Worm (Caenorhabditis elegans) whole organism, L4 larva: ENCODE data around the gene F16G10.7.

Source experiments
- R02D3.7 ChIP-seq: fragments of 150-350 bp; sonication (generic microtip); optimal IDR thresholded peaks from 3 replicates; lab custom pipeline; 2014; ENCODE audit warnings: missing biosample characterization, missing genetic modification characterization
- T20F7.1 ChIP-seq: fragments of 200-800 bp; sonication (Bioruptor generic); optimal IDR thresholded peaks from 2 replicates; lab custom pipeline; 2018; ENCODE audit warnings: mild to moderate bottlenecking, missing genetic modification characterization, missing compliant biosample characterization
- Y48G9A.11 ChIP-seq: fragments of 200-800 bp; sonication (Bioruptor generic); IDR thresholded peaks from 2 replicates; pipeline ENCODE4 v1.3.6; 2022; ENCODE audit warnings: missing genetic modification reagents, missing genetic modification characterization, missing compliant biosample characterization
- Y5F2A.4 ChIP-seq: fragments of 200-800 bp; sonication (Bioruptor generic); optimal IDR thresholded peaks from 2 replicates; lab custom pipeline; 2018; ENCODE audit warnings: mild to moderate bottlenecking, missing genetic modification characterization, missing compliant biosample characterization
- Y75B8A.6 ChIP-seq: fragments of 200-800 bp; sonication (Bioruptor generic); IDR thresholded peaks from 2 replicates; pipeline ENCODE4 v1.3.6; 2022; ENCODE audit warnings: missing genetic modification reagents, missing genetic modification characterization, missing compliant biosample characterization
- ZK337.2 ChIP-seq: fragments of 200-800 bp; sonication (Bioruptor generic); IDR thresholded peaks from 2 replicates; pipeline ENCODE4 v1.3.6; 2022; ENCODE audit warnings: missing genetic modification reagents, missing genetic modification characterization, missing compliant biosample characterization
- aha-1 ChIP-seq: fragments of 150-350 bp; peaks from one replicate; lab custom pipeline; 2014; ENCODE audit warnings: missing biosample characterization, missing genetic modification characterization
- attf-4 ChIP-seq: sonication (generic microtip); optimal IDR thresholded peaks from 3 replicates; lab custom pipeline; 2017; ENCODE audit warnings: missing biosample characterization, missing genetic modification characterization
- ceh-44 ChIP-seq: fragments of 200-800 bp; sonication (Bioruptor generic); IDR thresholded peaks from 2 replicates; pipeline ENCODE4 v1.3.6; 2022; ENCODE audit warnings: missing genetic modification reagents, missing genetic modification characterization, missing compliant biosample characterization
- ces-1 ChIP-seq: fragments of 150-350 bp; sonication (generic microtip); optimal IDR thresholded peaks from 4 replicates; lab custom pipeline; 2014; ENCODE audit warnings: missing biosample characterization, missing genetic modification reagents, missing genetic modification characterization
- daf-16 ChIP-seq, 3 experiments: sonication (generic microtip); optimal IDR thresholded peaks; 2 replicates each; lab custom pipeline; 2016 to 2017; ENCODE audit warnings: missing genetic modification characterization in 3 of 3, missing genetic modification reagents in 3 of 3, mild to moderate bottlenecking in 2 of 3, missing compliant biosample characterization in 2 of 3, missing biosample characterization in 1 of 3, moderate library complexity in 1 of 3
- dmd-9 ChIP-seq: fragments of 200-800 bp; sonication (Bioruptor generic); IDR thresholded peaks from 2 replicates; pipeline ENCODE4 v1.3.6; 2022; ENCODE audit warnings: missing genetic modification reagents, missing genetic modification characterization, missing compliant biosample characterization
- dpl-1 ChIP-seq: fragments of 150-350 bp; optimal IDR thresholded peaks from 2 replicates; lab custom pipeline; 2014; ENCODE audit warnings: missing biosample characterization, missing genetic modification reagents, missing genetic modification characterization
- duxl-1 ChIP-seq: sonication (generic microtip); optimal IDR thresholded peaks from 2 replicates; lab custom pipeline; 2016; ENCODE audit warnings: mild to moderate bottlenecking, missing genetic modification characterization, moderate library complexity, missing compliant biosample characterization; ENCODE audit not compliant: poor library complexity
- dve-1 ChIP-seq: sonication (generic microtip); optimal IDR thresholded peaks from 2 replicates; lab custom pipeline; 2017; ENCODE audit warnings: antibody characterized with exemption, mild to moderate bottlenecking, missing genetic modification characterization, missing compliant biosample characterization; ENCODE audit not compliant: insufficient read depth
- fkh-10 ChIP-seq: fragments of 150-350 bp; optimal IDR thresholded peaks from 2 replicates; lab custom pipeline; 2014; ENCODE audit warnings: missing biosample characterization, missing genetic modification reagents, missing genetic modification characterization
- hlh-11 ChIP-seq: fragments of 200-800 bp; sonication (Bioruptor generic); optimal IDR thresholded peaks from 2 replicates; lab custom pipeline; 2018; ENCODE audit warnings: mild to moderate bottlenecking, missing genetic modification characterization, missing compliant biosample characterization
- hlh-30 ChIP-seq: sonication (generic microtip); optimal IDR thresholded peaks from 2 replicates; lab custom pipeline; 2017; ENCODE audit warnings: antibody characterized with exemption, mild to moderate bottlenecking, missing genetic modification characterization, missing compliant biosample characterization; ENCODE audit not compliant: insufficient read depth
- lim-7 ChIP-seq: fragments of 200-800 bp; sonication (Bioruptor generic); IDR thresholded peaks from 2 replicates; pipeline ENCODE4 v1.3.6; 2022; ENCODE audit warnings: missing genetic modification characterization, missing compliant biosample characterization
- madf-9 ChIP-seq: fragments of 200-800 bp; sonication (Bioruptor generic); conservative IDR thresholded peaks from 2 replicates; pipeline ENCODE4 v1.3.6; 2022; ENCODE audit warnings: missing genetic modification reagents, missing genetic modification characterization, missing compliant biosample characterization
- nhr-111 ChIP-seq: fragments of 200-800 bp; sonication (Bioruptor generic); optimal IDR thresholded peaks from 2 replicates; lab custom pipeline; 2018; ENCODE audit warnings: mild to moderate bottlenecking, missing genetic modification characterization, missing compliant biosample characterization
- nhr-28 ChIP-seq: fragments of 150-350 bp; optimal IDR thresholded peaks from 2 replicates; lab custom pipeline; 2014; ENCODE audit warnings: missing biosample characterization, missing genetic modification characterization
- nhr-42 ChIP-seq: fragments of 200-800 bp; sonication (Bioruptor generic); IDR thresholded peaks from 2 replicates; pipeline ENCODE4 v1.3.6; 2022; ENCODE audit warnings: missing genetic modification characterization, missing compliant biosample characterization
- nhr-77 ChIP-seq: fragments of 150-350 bp; optimal IDR thresholded peaks from 2 replicates; lab custom pipeline; 2014; ENCODE audit warnings: missing biosample characterization, missing genetic modification characterization
- php-3 ChIP-seq: fragments of 200-800 bp; sonication (Bioruptor generic); IDR thresholded peaks from 2 replicates; pipeline ENCODE4 v1.3.6; 2022; ENCODE audit warnings: missing genetic modification reagents, missing genetic modification characterization, missing compliant biosample characterization
- sdz-12 ChIP-seq: fragments of 200-800 bp; sonication (Bioruptor generic); optimal IDR thresholded peaks from 2 replicates; lab custom pipeline; 2018; ENCODE audit warnings: mild to moderate bottlenecking, missing genetic modification characterization, missing compliant biosample characterization
- skn-1 ChIP-seq: fragments of 150-350 bp; optimal IDR thresholded peaks from 2 replicates; lab custom pipeline; 2014; ENCODE audit warnings: missing biosample characterization, missing genetic modification characterization
- snpc-1.2 ChIP-seq: fragments of 200-800 bp; sonication (Bioruptor generic); IDR thresholded peaks from 2 replicates; pipeline ENCODE4 v1.3.6; 2022; ENCODE audit warnings: missing genetic modification reagents, missing genetic modification characterization, missing compliant biosample characterization
- tag-97 ChIP-seq: fragments of 200-800 bp; sonication (Bioruptor generic); IDR thresholded peaks from 2 replicates; pipeline ENCODE4 v1.3.6; 2022; ENCODE audit warnings: missing genetic modification characterization, missing compliant biosample characterization
- unc-130 ChIP-seq: sonication (generic microtip); optimal IDR thresholded peaks from 2 replicates; lab custom pipeline; 2016; ENCODE audit warnings: missing genetic modification reagents, missing genetic modification characterization, missing compliant biosample characterization
- unc-39 ChIP-seq: sonication (generic microtip); optimal IDR thresholded peaks from 2 replicates; lab custom pipeline; 2017; ENCODE audit warnings: missing biosample characterization, missing genetic modification characterization
- zfp-3 ChIP-seq: fragments of 200-800 bp; sonication (Bioruptor generic); conservative IDR thresholded peaks from 2 replicates; pipeline ENCODE4 v1.3.6; 2022; ENCODE audit warnings: missing genetic modification reagents, missing genetic modification characterization, missing compliant biosample characterization
- zip-2 ChIP-seq: fragments of 150-350 bp; optimal IDR thresholded peaks from 2 replicates; lab custom pipeline; 2014; ENCODE audit warnings: missing biosample characterization, missing genetic modification characterization
- ztf-7 ChIP-seq: fragments of 150-350 bp; optimal IDR thresholded peaks from 2 replicates; lab custom pipeline; 2014; ENCODE audit warnings: missing biosample characterization, missing genetic modification characterization

F16G10.7 gene

DNA sequence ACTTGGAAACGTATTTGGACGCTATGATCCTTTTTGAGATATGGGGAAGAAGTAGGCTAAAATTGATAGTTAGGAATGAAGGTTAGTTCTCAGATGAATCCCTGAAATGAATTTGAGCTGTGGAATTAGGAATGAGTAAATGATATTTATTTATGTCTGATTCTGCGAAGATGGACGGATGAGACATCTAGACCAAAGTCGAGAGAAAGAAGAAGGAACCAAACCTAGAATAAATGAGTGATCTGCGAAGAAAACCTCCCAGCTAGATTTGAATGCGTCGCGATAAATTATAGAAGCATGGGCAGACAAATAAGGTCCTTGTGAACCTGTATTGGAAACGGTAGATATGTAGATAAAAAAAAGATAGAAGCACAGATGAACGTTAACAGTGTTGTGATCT, 20.1 kb downstream of the F16G10.7 start, which contains the start of gene F43C11.16:
Gene F43C11.16 (minus strand): TSS at position 101 of the 400 bp plus-strand sequence.
- TF ChIP-seq nhr-42 (GFP tag; lab: Robert Waterston, UW) (no peak), Y75B8A.6 (GFP tag; lab: Robert Waterston, UW) (no peak)

DNA sequence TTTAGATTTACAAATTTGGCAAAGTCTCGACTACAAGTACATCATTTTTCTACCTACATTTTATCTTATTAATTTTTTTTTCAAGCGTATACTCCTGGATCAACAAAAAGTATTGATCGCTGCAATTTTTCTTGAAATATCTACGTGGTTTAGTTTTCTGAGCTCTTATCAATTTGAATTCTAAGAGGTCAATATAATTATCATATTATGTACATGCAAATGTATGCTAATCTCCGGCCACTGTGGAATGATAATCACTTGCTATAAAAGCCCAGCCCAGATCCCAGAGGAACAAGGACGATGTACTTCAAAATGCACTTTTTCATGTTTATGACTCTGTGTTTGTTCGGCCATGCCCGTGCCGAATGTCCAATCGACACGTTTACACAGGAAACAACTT, 23.3 kb downstream of the F16G10.7 start, which contains the start of gene F43C11.1:
Gene F43C11.1 (plus strand): TSS at position 301 of the 400 bp plus-strand sequence.
- TF ChIP-seq daf-16 (GFP tag; optimal IDR thresholded peaks at IDR 0.05; lab: Kevin White, UChicago) (no peak), daf-16 (tag; optimal IDR thresholded peaks at IDR 0.05; lab: Kevin White, UChicago) (no peak), nhr-42 (GFP tag; lab: Robert Waterston, UW) (no peak), nhr-111 (GFP tag; lab: Kevin White, UChicago) (no peak), aha-1 (tag; lab: Kevin White, UChicago) (no peak), ces-1 (no peak), zfp-3 (GFP tag; lab: Robert Waterston, UW) (no peak), snpc-1.2 (GFP tag; lab: Robert Waterston, UW) (no peak), sdz-12 (no peak), hlh-11 (tag; lab: Kevin White, UChicago) (no peak)

DNA sequence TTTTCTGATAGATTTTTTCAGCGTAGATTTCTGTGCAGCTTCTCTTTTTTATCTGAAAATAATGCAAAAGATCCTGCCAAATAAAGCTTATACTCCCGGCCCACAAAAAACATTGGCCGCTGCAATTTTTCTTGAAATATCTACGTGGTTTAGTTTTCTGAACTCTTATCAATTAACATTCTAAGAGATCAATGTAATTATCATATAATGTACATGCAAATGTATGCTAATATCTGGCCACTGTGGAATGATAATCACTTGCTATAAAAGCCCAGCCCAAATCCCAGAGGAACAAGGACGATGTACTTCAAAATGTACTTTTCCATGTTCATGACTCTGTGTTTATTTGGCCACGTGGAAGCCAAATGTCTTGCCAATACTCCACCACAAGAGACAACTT, 25.6 kb downstream of the F16G10.7 start, which contains the start of gene F43C11.2:
Gene F43C11.2 (plus strand): TSS at position 301 of the 400 bp plus-strand sequence.
- TF ChIP-seq dpl-1, result no peak
- no peak for TF ChIP-seq Y5F2A.4 (GFP tag; lab: Kevin White, UChicago)
- no peak for TF ChIP-seq madf-9 (GFP tag; lab: Robert Waterston, UW)

DNA sequence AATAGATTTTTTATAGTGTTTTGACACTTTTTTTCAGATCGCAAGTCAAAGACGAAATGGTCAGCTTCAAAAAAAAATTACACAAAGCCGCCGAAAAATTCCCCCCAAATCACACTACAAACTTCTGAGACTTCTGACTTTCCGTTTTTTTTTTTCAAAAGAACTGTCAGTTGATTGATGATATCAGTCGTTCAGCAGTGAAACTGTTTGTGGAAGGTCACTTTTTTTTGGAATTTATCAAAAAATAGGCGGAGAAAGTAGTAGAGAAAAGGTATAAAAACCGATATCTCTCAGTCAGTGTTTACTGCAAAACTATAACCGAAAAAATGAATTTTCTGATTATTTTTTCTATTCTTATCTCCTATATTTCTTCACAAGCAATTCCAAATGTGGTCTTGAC, 27.1 kb downstream of the F16G10.7 start, which contains the start of gene F43C11.3:
Gene F43C11.3 (plus strand): TSS at position 301 of the 400 bp plus-strand sequence.
- no peak for TF ChIP-seq duxl-1
- peak; percentile 43 for TF ChIP-seq nhr-28

DNA sequence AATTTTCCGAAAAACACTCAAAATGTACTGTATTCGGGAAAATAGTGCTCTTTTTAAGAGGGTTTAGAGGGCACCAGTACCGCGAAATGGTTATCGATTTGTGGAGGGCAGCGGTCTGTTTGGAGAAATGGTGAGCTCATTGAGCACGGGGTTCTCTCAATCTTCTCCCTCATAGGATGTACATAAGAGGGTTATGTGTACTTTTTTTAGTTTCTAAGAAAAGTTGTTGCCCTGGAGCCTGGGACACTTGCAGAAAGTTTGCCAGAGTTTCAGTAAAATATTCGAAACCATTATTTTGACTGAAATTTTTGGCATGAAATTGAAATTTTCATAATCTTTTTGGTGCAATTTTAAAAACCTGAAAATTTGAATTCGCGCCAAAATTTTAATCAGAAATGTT, 27.5 kb downstream of the F16G10.7 start, which contains the start of gene F43C11.10:
Gene F43C11.10 (minus strand): TSS at position 101 of the 400 bp plus-strand sequence.
- TF ChIP-seq ZK337.2 (GFP tag; lab: Robert Waterston, UW) (no peak), aha-1 (tag; lab: Kevin White, UChicago) (no peak), lim-7 (no peak), dmd-9 (GFP tag; lab: Robert Waterston, UW) (no peak), unc-39 (tag; lab: Kevin White, UChicago) (no peak)

DNA sequence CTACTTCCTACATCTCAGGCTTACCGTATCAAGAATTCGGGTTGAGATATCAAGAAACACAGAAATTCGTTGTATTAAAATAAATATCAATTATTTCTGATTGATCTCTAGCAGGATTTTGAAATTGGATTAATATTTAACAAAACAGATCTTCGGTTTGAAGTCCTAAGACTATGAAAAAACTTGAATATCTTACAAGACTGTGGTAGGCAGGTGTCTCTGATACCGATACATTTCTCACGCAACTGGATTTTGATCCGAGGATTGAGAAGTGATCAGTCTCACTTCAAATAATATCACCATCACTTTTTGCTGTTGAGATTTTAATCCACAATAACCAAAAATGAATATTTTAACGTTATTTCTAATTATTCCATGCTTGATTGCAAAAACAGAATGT, 33.4 kb downstream of the F16G10.7 start, which contains the start of gene F43C11.4:
Gene F43C11.4 (plus strand): TSS at position 301 of the 400 bp plus-strand sequence.
- no peak for TF ChIP-seq dve-1 (tag; lab: Kevin White, UChicago)
- TF ChIP-seq zip-2 (tag; lab: Kevin White, UChicago), result no peak
- TF ChIP-seq hlh-30 (tag; lab: Kevin White, UChicago), result no peak
- no peak for TF ChIP-seq fkh-10 (GFP tag; lab: Kevin White, UChicago)
- no peak for TF ChIP-seq ceh-44 (GFP tag; lab: Robert Waterston, UW)
- TF ChIP-seq, all 104 proteins: peak for 0

DNA sequence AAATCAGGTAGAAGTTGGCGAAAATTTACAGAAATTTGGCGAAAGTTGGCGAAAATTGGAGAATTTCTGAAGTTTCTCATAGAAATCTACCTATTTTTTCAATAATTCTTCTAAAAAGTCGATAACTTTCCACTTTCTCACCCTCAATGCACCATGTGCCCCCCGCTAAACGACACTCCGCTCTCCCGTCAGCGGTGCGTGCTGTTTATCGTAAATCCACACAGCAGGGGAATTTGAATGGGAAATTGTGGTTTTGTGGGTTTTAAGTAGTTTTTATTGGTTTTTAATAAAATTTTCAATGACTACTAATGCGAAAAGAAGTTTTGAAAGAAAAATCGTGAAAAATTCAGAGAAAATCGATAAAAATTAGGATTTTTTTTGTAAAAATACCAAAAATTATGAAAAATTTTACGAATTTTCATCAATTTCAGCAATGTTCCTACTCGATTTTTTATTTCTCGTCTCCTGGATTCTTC, 38.0 kb downstream of the F16G10.7 start, which contains the start of gene F43C11.6:
Gene F43C11.6 (plus strand): TSS at position 426 of the 476 bp plus-strand sequence.
- TF ChIP-seq skn-1 (tag; lab: Kevin White, UChicago) (no peak), dmd-9 (GFP tag; lab: Robert Waterston, UW) (no peak), ztf-7 (tag; lab: Kevin White, UChicago) (no peak), php-3 (GFP tag; lab: Robert Waterston, UW) (no peak), attf-4 (tag; lab: Kevin White, UChicago) (no peak), R02D3.7 (tag; lab: Kevin White, UChicago) (peak; percentile 67), zfp-3 (GFP tag; lab: Robert Waterston, UW) (no peak), tag-97 (GFP tag; lab: Robert Waterston, UW) (no peak), hlh-30 (tag; lab: Kevin White, UChicago) (peak; percentile 59), dpl-1 (peak; percentile 38), aha-1 (tag; lab: Kevin White, UChicago) (peak; percentile 71), unc-130 (no peak), lim-7 (no peak), duxl-1 (peak; percentile 20), T20F7.1 (peak; percentile 94), nhr-77 (tag; lab: Kevin White, UChicago) (peak; percentile 21), Y48G9A.11 (GFP tag; lab: Robert Waterston, UW) (peak; percentile 67)
- TF ChIP-seq, all 104 proteins: peak for 8
